Fruit fly (Drosophila melanogaster) whole organism, wandering third instar larva: Measurements from ENCODE around the gene CG42268.

Experiments used
- br ChIP-seq: fragments of 200-800 bp; sonication (Bioruptor generic); optimal IDR thresholded peaks from 2 replicates; lab custom pipeline; 2016; ENCODE audit warnings: missing biosample characterization, missing genetic modification characterization
- dl ChIP-seq, 2 experiments: fragments of 175-275, 200-275 bp in 1 of 2; fragments of 200-275 bp in 1 of 2; sonication (Bioruptor generic); optimal IDR thresholded peaks; lab custom pipeline; 2018; ENCODE audit warnings: mild to moderate bottlenecking in 2 of 2, missing biosample characterization in 2 of 2, missing genetic modification characterization in 2 of 2, moderate library complexity in 2 of 2; ENCODE audit not compliant: partially characterized antibody in 2 of 2, insufficient read depth in 1 of 2
- psq ChIP-seq: fragments of 200-800 bp; sonication (Bioruptor generic); optimal IDR thresholded peaks from 3 replicates; lab custom pipeline; 2017; ENCODE audit warnings: missing biosample characterization, mild to moderate bottlenecking, missing genetic modification characterization, moderate library complexity

DNA sequence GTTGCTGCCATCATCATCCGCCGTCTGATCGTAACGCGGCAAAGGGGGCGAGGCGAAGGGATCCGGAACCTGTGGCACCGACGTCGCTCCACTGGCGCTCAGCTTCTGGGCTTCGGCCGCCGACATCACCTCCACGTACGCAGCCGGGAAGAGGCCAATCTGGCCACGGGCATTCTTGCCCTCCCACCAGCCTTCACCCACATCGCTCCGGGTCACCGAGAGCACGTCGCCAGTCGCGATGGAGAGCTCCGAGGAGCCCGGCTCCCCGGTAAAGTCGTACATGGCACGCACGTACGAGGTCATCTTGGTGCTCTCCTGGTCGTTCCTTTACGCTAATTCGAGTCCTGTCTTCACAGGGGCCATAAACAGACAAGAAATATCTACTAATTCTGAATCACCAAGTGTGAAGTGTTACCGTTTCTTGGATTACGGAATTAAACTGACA, 46.8 kb downstream of the CG42268 start, which contains the start of gene SH3PX1:
- TF ChIP-seq psq = no peak
- no peak for TF ChIP-seq dl (GFP tag; optimal IDR thresholded peaks at IDR 0.05; lab: Kevin White, UChicago; ENCODE audit: insufficient read depth in 1 of 2, partially characterized antibody in 2 of 2)
- TF ChIP-seq br (GFP tag; lab: Kevin White, UChicago) = no peak
